Fruit fly (Drosophila melanogaster) whole organism, adult: ENCODE data around the gene CG18558.

Source experiments
- CG11617 ChIP-seq: fragments of 200-800 bp; sonication (Bioruptor generic); optimal IDR thresholded peaks from 2 replicates; lab custom pipeline; 2017; ENCODE audit warnings: mild to moderate bottlenecking, missing biosample characterization, missing genetic modification reagents, missing genetic modification characterization
- CG12768 ChIP-seq: fragments of 200-800 bp; sonication (Bioruptor generic); optimal IDR thresholded peaks from 2 replicates; lab custom pipeline; 2017; ENCODE audit warnings: missing biosample characterization, missing genetic modification characterization, mild to moderate bottlenecking, moderate library complexity, missing genetic modification reagents
- CG14711 ChIP-seq: fragments of 200-800 bp; sonication (Bioruptor generic); optimal IDR thresholded peaks from 2 replicates; lab custom pipeline; 2018; ENCODE audit warnings: missing biosample characterization, mild to moderate bottlenecking, missing genetic modification characterization, moderate library complexity
- CG1620 ChIP-seq: fragments of 200-800 bp; sonication (Bioruptor generic); optimal IDR thresholded peaks from 2 replicates; lab custom pipeline; 2016; ENCODE audit warnings: missing biosample characterization, missing genetic modification characterization
- CG33017 ChIP-seq: fragments of 200-800 bp; sonication (Bioruptor generic); optimal IDR thresholded peaks from 2 replicates; lab custom pipeline; 2018; ENCODE audit warnings: missing biosample characterization, mild to moderate bottlenecking, missing genetic modification characterization, moderate library complexity
- CG5204 ChIP-seq: fragments of 200-800 bp; sonication (Bioruptor generic); optimal IDR thresholded peaks from 2 replicates; lab custom pipeline; 2016; ENCODE audit warnings: missing biosample characterization, missing genetic modification characterization
- CG7045 ChIP-seq: fragments of 200-800 bp; sonication (Bioruptor generic); optimal IDR thresholded peaks from 2 replicates; lab custom pipeline; 2017; ENCODE audit warnings: missing biosample characterization, mild to moderate bottlenecking, missing genetic modification characterization
- CG7101 ChIP-seq: fragments of 200-800 bp; sonication (Bioruptor generic); optimal IDR thresholded peaks from 2 replicates; lab custom pipeline; 2018; ENCODE audit warnings: missing biosample characterization, mild to moderate bottlenecking, missing genetic modification characterization, moderate library complexity
- Clk ChIP-seq: fragments of 200-800 bp; sonication (Bioruptor generic); optimal IDR thresholded peaks from 2 replicates; lab custom pipeline; 2017; ENCODE audit warnings: missing biosample characterization, missing genetic modification characterization
- Crg-1 ChIP-seq: fragments of 200-800 bp; sonication (Bioruptor generic); optimal IDR thresholded peaks from 2 replicates; lab custom pipeline; 2016; ENCODE audit warnings: missing biosample characterization, missing genetic modification characterization
- Hr96 ChIP-seq: fragments of 200-800 bp; sonication (Bioruptor generic); optimal IDR thresholded peaks from 2 replicates; lab custom pipeline; 2016; ENCODE audit warnings: missing biosample characterization, missing genetic modification characterization
- Mnt ChIP-seq: fragments of 200-800 bp; sonication (Bioruptor generic); optimal IDR thresholded peaks from 2 replicates; lab custom pipeline; 2016; ENCODE audit warnings: missing biosample characterization, mild to moderate bottlenecking, missing genetic modification characterization
- bab1 ChIP-seq: fragments of 200-800 bp; sonication (Bioruptor generic); optimal IDR thresholded peaks from 3 replicates; lab custom pipeline; 2019; ENCODE audit warnings: missing biosample characterization, mild to moderate bottlenecking, missing genetic modification characterization, moderate library complexity
- cic ChIP-seq: fragments of 200-800 bp; sonication (Bioruptor generic); optimal IDR thresholded peaks from 2 replicates; lab custom pipeline; 2017; ENCODE audit warnings: missing biosample characterization, mild to moderate bottlenecking, missing genetic modification characterization, moderate library complexity
- cnc ChIP-seq, 2 experiments: fragments of >200 bp; optimal IDR thresholded peaks; 2 replicates each; lab custom pipeline; 2017
- kay ChIP-seq: fragments of 200-800 bp; sonication (Bioruptor generic); peaks from one replicate; lab custom pipeline; 2016; ENCODE audit warnings: missing biosample characterization, missing genetic modification characterization, borderline replicate concordance
- ovo ChIP-seq: fragments of 200-800 bp; sonication (Bioruptor generic); optimal IDR thresholded peaks from 2 replicates; lab custom pipeline; 2016; ENCODE audit warnings: missing biosample characterization, missing genetic modification characterization
- pad ChIP-seq: fragments of 200-800 bp; sonication (Bioruptor generic); optimal IDR thresholded peaks from 3 replicates; lab custom pipeline; 2017; ENCODE audit warnings: missing biosample characterization, missing genetic modification characterization, mild to moderate bottlenecking, moderate library complexity, missing genetic modification reagents
- tj ChIP-seq: fragments of 200-800 bp; sonication (Bioruptor generic); optimal IDR thresholded peaks from 3 replicates; lab custom pipeline; 2017; ENCODE audit warnings: missing biosample characterization, mild to moderate bottlenecking, missing genetic modification characterization, moderate library complexity
- toe ChIP-seq: fragments of 200-800 bp; sonication (Bioruptor generic); optimal IDR thresholded peaks from 2 replicates; lab custom pipeline; 2016; ENCODE audit warnings: missing biosample characterization, missing genetic modification characterization

The CG18558 gene

DNA sequence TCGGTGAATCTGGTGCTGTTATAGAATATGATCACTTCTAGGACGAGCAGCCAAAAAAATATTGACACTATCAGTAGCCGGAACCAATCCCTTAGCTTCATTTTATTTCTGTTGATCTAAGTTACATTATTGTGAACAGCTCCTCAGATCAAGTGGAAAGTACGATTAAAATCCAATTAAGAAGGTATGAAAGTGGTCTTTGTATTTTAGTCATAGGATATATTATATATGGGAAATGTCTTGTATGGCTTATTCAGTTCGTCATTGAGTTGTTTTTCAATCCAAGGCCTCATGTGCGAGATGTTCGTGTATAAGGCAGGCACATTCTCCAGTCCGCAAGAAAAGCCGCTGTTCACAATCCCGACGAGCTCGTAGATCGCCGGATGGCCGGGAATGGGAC is at the start of gene CG18558:
TSS of gene CG18558 (minus strand) at position 101 of the 400 bp plus-strand sequence.
- TF ChIP-seq cic (GFP tag; lab: Kevin White, UChicago) (no peak), CG14711 (tag; lab: Kevin White, UChicago) (no peak), Hr96 (GFP tag; lab: Kevin White, UChicago) (no peak), Mnt (GFP tag; lab: Kevin White, UChicago) (no peak), ovo (no peak), CG11617 (no peak), bab1 (GFP tag; lab: Kevin White, UChicago) (no peak), Crg-1 (GFP tag; lab: Kevin White, UChicago) (no peak), tj (no peak), Clk (GFP tag; lab: Kevin White, UChicago) (no peak), cnc (optimal IDR thresholded peaks at IDR 0.05; lab: Kevin White, UChicago) (no peak), toe (GFP tag; lab: Kevin White, UChicago) (no peak), CG12768 (GFP tag; lab: Kevin White, UChicago) (no peak), pad (GFP tag; lab: Kevin White, UChicago) (no peak), CG1620 (GFP tag; lab: Kevin White, UChicago) (no peak), CG5204 (no peak), kay (GFP tag; lab: Kevin White, UChicago) (no peak), CG33017 (tag; lab: Kevin White, UChicago) (no peak)

DNA sequence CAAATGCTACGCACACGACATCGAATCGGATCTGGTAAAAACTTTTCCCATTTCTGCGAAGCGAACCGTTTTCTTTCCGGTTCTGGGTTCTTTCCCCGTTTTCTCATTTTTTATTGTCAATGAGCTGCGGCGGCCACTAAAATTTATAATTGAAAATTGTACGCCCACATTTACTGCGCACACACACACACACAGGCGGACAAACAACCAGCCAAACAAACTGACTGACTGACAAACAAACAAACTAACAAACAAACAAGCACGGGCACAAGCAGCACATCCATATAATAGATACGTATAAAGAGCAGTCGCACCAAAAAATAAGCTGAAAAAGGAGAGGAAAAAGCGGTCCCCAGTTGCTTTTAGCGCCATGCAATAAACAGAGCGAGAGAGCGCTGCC is 46.9 kb upstream of the CG18558 start:
- TF ChIP-seq cnc (optimal IDR thresholded peaks at IDR 0.05; lab: Kevin White, UChicago), result no peak
- no peak for TF ChIP-seq ovo
- no peak for TF ChIP-seq kay (GFP tag; lab: Kevin White, UChicago)
- TF ChIP-seq CG7101 (tag; lab: Kevin White, UChicago), result no peak
- TF ChIP-seq CG11617, result no peak
- no peak for TF ChIP-seq Crg-1 (GFP tag; lab: Kevin White, UChicago)

- peak; percentile 11 for TF ChIP-seq bab1 (GFP tag; lab: Kevin White, UChicago)
- TF ChIP-seq Clk (GFP tag; lab: Kevin White, UChicago), result no peak
- TF ChIP-seq toe (GFP tag; lab: Kevin White, UChicago), result no peak
- TF ChIP-seq Hr96 (GFP tag; lab: Kevin White, UChicago), result no peak
- peak; percentile 7 for TF ChIP-seq tj
- no peak for TF ChIP-seq CG14711 (tag; lab: Kevin White, UChicago)
- no peak for TF ChIP-seq Mnt (GFP tag; lab: Kevin White, UChicago)
- TF ChIP-seq Crg-1 (GFP tag; lab: Kevin White, UChicago), result no peak
- TF ChIP-seq ovo, result peak; percentile 85
- TF ChIP-seq cnc (optimal IDR thresholded peaks at IDR 0.05; lab: Kevin White, UChicago), result no peak
- no peak for TF ChIP-seq CG7101 (tag; lab: Kevin White, UChicago)
- peak; percentile 30 for TF ChIP-seq cic (GFP tag; lab: Kevin White, UChicago)
- TF ChIP-seq CG11617, result no peak
- peak; percentile 50 for TF ChIP-seq CG33017 (tag; lab: Kevin White, UChicago)
- TF ChIP-seq CG7045, result no peak
- TF ChIP-seq CG12768 (GFP tag; lab: Kevin White, UChicago), result peak; percentile 10
- no peak for TF ChIP-seq CG1620 (GFP tag; lab: Kevin White, UChicago)
- TF ChIP-seq pad (GFP tag; lab: Kevin White, UChicago), result no peak
- no peak for TF ChIP-seq CG5204
- TF ChIP-seq kay (GFP tag; lab: Kevin White, UChicago), result no peak
Measured at dm6 chr2L:2888859-2889443, 44.6 kb upstream of the CG18558 start.

DNA sequence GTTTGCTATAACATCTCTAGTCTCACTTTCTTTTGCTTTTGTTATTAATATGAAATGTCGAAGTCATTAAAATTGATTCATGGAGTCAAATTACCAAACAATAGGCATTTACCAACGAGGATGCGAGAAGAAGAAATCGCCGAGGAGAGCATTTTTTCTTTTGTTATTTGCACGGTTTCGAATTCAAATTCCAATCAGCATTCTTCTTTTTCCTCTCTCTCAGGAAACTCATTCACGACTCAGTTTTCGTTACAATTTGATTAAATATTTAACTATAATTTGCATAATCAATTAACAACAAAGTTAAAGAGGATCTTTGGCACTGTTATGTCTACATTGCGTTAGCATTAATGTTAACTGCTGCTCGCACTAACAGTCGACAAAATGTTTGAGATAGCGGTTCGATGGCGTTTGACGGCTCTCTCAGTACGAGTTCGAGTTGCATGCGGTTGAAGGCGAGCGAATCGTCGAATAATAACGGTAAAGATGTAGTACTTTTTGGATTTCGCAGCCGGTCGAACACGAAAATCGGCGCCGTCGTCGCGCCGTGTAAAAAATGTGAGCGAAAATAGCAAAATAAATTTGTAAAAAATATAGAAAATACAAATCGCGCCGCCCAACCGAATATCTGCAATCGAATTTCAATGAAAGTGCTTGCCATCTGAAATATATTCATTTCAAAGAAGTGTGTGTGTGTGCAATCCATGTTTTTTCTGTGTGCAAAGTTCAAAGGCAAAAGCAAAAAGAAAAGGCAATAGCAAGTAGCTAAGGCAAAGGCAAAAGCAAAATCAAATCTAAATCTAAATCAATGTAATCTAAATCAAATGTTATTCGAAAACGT is 43.7 kb upstream of the CG18558 start:
- TF ChIP-seq CG5204 (no peak), pad (GFP tag; lab: Kevin White, UChicago) (peak; percentile 24), CG11617 (peak; percentile 28), kay (GFP tag; lab: Kevin White, UChicago) (peak; percentile 92), ovo (peak; percentile 92)

- TF ChIP-seq Crg-1 (GFP tag; lab: Kevin White, UChicago) (no peak), cic (GFP tag; lab: Kevin White, UChicago) (no peak), CG33017 (tag; lab: Kevin White, UChicago) (no peak), CG14711 (tag; lab: Kevin White, UChicago) (no peak), kay (GFP tag; lab: Kevin White, UChicago) (peak; percentile 70), bab1 (GFP tag; lab: Kevin White, UChicago) (no peak), ovo (no peak), toe (GFP tag; lab: Kevin White, UChicago) (no peak), tj (peak; percentile 94)
Measured at dm6 chr2L:2886613-2887537, 42.6 kb upstream of the CG18558 start.
